Fruit fly (Drosophila melanogaster): ENCODE measurements around the gene CG42354.
A peak's percentile ranks its signal among the peaks of the same experiment; 100 is the strongest.

Gene CG42354

DNA sequence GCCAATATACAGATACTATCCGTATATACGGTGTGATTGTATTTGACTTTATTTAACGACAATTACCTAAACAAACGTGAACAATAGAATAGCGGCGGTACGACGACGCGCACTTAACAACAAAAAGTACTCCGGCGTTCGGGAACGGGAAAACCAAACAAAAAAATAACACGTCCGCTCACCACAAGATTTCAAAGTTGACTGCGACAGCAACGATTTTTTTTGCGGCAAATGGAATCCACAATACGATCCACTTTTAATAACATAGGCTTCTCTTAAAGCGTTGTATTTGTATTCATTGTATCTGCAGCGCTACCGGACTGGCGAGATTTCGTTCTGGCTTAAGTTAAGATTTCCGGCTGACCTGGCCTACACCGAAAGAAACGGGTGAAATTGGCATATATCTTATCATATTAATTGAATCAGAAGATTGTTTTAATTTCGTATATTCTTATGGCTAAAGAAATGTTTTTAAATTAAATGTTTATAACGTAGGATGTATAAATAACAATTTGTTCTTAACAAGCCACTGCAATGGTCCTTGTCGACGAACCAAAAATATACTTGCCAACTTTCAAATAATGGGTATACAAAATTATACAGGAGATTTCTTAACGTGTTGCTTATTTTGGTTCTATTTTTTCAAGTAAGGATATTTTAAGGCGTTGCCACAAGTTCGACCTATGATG lies at the start of gene CG42354, which contains the start of gene CG42353 (continued):
- TF ChIP-seq twi (tag; optimal IDR thresholded peaks at IDR 0.05), result peak; percentile 94
- peak; percentile 97 for TF ChIP-seq disco-r (GFP tag; optimal IDR thresholded peaks at IDR 0.05)
- TF ChIP-seq mam (GFP tag; optimal IDR thresholded peaks at IDR 0.05), result peak; percentile 79
- peak; percentile 94 for TF ChIP-seq CG11504 (tag; optimal IDR thresholded peaks at IDR 0.05)
- TF ChIP-seq grn (GFP tag; optimal IDR thresholded peaks at IDR 0.05), result peak; percentile 18
- peak; percentile 88 for TF ChIP-seq CG4730 (GFP tag; IDR thresholded peaks at IDR 0.05)
- peak; percentile 95 for TF ChIP-seq CG15601 (tag; optimal IDR thresholded peaks at IDR 0.05)
- peak; percentile 97 for TF ChIP-seq bcd (GFP tag; optimal IDR thresholded peaks at IDR 0.05)
- peak; percentile 81 for TF ChIP-seq CG18011 (GFP tag; optimal IDR thresholded peaks at IDR 0.05)
- peak; percentile 86; the same call in 2 of the 3 replicates for TF ChIP-seq Optix (GFP tag; IDR thresholded peaks at IDR 0.05)
- peak; percentile 96 for TF ChIP-seq grau (tag; optimal IDR thresholded peaks at IDR 0.05)
- peak; percentile 94 for TF ChIP-seq HHEX (GFP tag; optimal IDR thresholded peaks at IDR 0.05)
- peak; percentile 92 for TF ChIP-seq Ada2b (GFP tag; IDR thresholded peaks at IDR 0.05)
- TF ChIP-seq CG17612 (GFP tag; IDR thresholded peaks at IDR 0.05), result peak; percentile 77
- peak; percentile 98 for TF ChIP-seq fd96Cb (tag; optimal IDR thresholded peaks at IDR 0.05)
- peak; percentile 67 for TF ChIP-seq Antp (GFP tag; optimal IDR thresholded peaks at IDR 0.05)
- peak; percentile 93 for TF ChIP-seq ci (GFP tag; IDR thresholded peaks at IDR 0.05)
- TF ChIP-seq row (GFP tag; IDR thresholded peaks at IDR 0.05), result peak; percentile 96
- TF ChIP-seq CG8388 (GFP tag; optimal IDR thresholded peaks at IDR 0.05), result peak; percentile 97
- peak; percentile 83 for TF ChIP-seq mirr (GFP tag; optimal IDR thresholded peaks at IDR 0.05)
- TF ChIP-seq lmd (GFP tag; IDR thresholded peaks at IDR 0.05), result peak; percentile 96
- peak; percentile 87 for TF ChIP-seq CG17802 (tag; optimal IDR thresholded peaks at IDR 0.05)
- TF ChIP-seq prd (optimal IDR thresholded peaks at IDR 0.05), result no peak
- peak; percentile 96 for TF ChIP-seq prd (GFP tag; IDR thresholded peaks at IDR 0.05)
- TF ChIP-seq CG18476 (GFP tag; optimal IDR thresholded peaks at IDR 0.05), result peak; percentile 96
- peak; percentile 97 for TF ChIP-seq CG13424 (tag; optimal IDR thresholded peaks at IDR 0.05)
- TF ChIP-seq CkIIα-i1 (GFP tag; IDR thresholded peaks at IDR 0.05), result no peak
- peak; percentile 68 for TF ChIP-seq pum (GFP tag; optimal IDR thresholded peaks at IDR 0.05)
- TF ChIP-seq bbx (GFP tag; IDR thresholded peaks at IDR 0.05; ENCODE audit: partially characterized antibody), result peak; percentile 66
- peak; percentile 15 for TF ChIP-seq BEAF-32 (GFP tag; optimal IDR thresholded peaks at IDR 0.05)
- TF ChIP-seq E2f1 (GFP tag; IDR thresholded peaks at IDR 0.05), result peak; percentile 94
- peak; percentile 96 for TF ChIP-seq CG17359 (tag; optimal IDR thresholded peaks at IDR 0.05)
- TF ChIP-seq CG10209 (GFP tag; optimal IDR thresholded peaks at IDR 0.05), result peak; percentile 97
- TF ChIP-seq CG15269 (tag; optimal IDR thresholded peaks at IDR 0.05), result peak; percentile 95
- peak; percentile 92 for TF ChIP-seq ro (GFP tag; IDR thresholded peaks at IDR 0.05)
- peak; percentile 44 to 45 for TF ChIP-seq insv (GFP tag; optimal IDR thresholded peaks at IDR 0.05)
- TF ChIP-seq CG8765 (GFP tag; IDR thresholded peaks at IDR 0.05), result peak; percentile 91
- TF ChIP-seq Hr3 (GFP tag; optimal IDR thresholded peaks at IDR 0.05), result peak; percentile 96
- TF ChIP-seq psq (GFP tag; optimal IDR thresholded peaks at IDR 0.05), result peak; percentile 81
- TF ChIP-seq CG14667 (GFP tag; IDR thresholded peaks at IDR 0.05), result peak; percentile 92
- TF ChIP-seq bsh (GFP tag; optimal IDR thresholded peaks at IDR 0.05), result peak; percentile 94 to 97
- peak; percentile 89 for TF ChIP-seq CG6854 (GFP tag; optimal IDR thresholded peaks at IDR 0.05)
- peak; percentile 93 for TF ChIP-seq CG34376 (GFP tag; optimal IDR thresholded peaks at IDR 0.05)
- TF ChIP-seq CG10274 (GFP tag; optimal IDR thresholded peaks at IDR 0.05), result peak; percentile 80
- peak; percentile 86 for TF ChIP-seq dimm (GFP tag; IDR thresholded peaks at IDR 0.05)
- TF ChIP-seq h (optimal IDR thresholded peaks at IDR 0.05), result no peak
- peak; percentile 93 for TF ChIP-seq zfh2 (GFP tag; optimal IDR thresholded peaks at IDR 0.05)
- TF ChIP-seq CG30020 (tag; optimal IDR thresholded peaks at IDR 0.05), result peak; percentile 76
- peak; percentile 96 for TF ChIP-seq Med (GFP tag)
- TF ChIP-seq Ets65A (GFP tag), result peak; percentile 95
